Fruit fly (Drosophila melanogaster) whole organism: ENCODE measurements around the gene Apl.

Experiments used
- CG8478 ChIP-seq: fragments of >200 bp; optimal IDR thresholded peaks from 2 replicates; lab custom pipeline; 2018; ENCODE audit warnings: inconsistent platforms
- pan ChIP-seq: fragments of >200 bp; optimal IDR thresholded peaks from 2 replicates; lab custom pipeline; 2017
- psq ChIP-seq: fragments of >200 bp; optimal IDR thresholded peaks from 2 replicates; lab custom pipeline; 2017
- usp ChIP-seq: fragments of >200 bp; optimal IDR thresholded peaks from 2 replicates; lab custom pipeline; 2017; ENCODE audit warnings: missing biosample characterization, missing genetic modification characterization, mixed read lengths

dm6 chr3L:16635566-16636210, 40.7 kb downstream of the Apl start:
- TF ChIP-seq CG8478 (lab: Kevin White, UChicago): no peak
- no peak for TF ChIP-seq usp (GFP tag; lab: Kevin White, UChicago)
- no peak for TF ChIP-seq psq (lab: Kevin White, UChicago)
- no peak for TF ChIP-seq pan (lab: Kevin White, UChicago)
